Worm (Caenorhabditis elegans) whole organism, L4/young adult: ENCODE measurements around the gene F38H4.6.

ENCODE experiments used
- W03F9.2 ChIP-seq: fragments of 150-350 bp; optimal IDR thresholded peaks from 2 replicates; lab custom pipeline; 2014; ENCODE audit warnings: missing biosample characterization, missing genetic modification characterization
- dao-5 ChIP-seq: sonication (generic microtip); optimal IDR thresholded peaks from 2 replicates; lab custom pipeline; 2016; ENCODE audit warnings: missing genotype, missing genetic modification characterization, moderate library complexity, missing compliant biosample characterization
- him-1 ChIP-seq: sonication (generic microtip); optimal IDR thresholded peaks from 2 replicates; lab custom pipeline; 2016; ENCODE audit warnings: missing genotype, missing genetic modification reagents, missing genetic modification characterization, missing compliant biosample characterization

The F38H4.6 gene

DNA sequence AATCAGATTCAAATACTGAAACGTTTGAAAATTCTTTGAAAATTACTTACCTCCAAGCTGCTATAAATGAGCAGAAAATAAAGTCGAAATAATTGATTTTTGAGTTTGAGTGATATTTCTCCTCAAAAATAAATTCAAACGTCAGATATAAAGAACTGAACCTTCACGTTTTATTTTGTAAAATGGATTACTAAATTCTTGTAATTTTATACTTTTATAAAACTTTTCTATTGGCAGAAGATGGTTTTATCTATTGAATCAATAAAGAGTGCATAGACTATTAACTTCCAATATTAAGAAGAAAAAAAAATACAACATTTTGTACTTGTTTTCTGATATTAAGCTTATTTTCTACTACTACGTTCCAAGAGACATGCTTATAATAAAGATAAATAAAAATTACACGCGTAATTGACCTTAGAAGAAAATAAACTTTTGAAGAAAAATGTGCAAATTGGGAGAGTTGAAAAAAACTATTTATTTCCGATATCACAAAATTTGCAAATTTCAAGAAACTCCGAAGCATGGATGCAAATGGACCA lies at the start of gene F38H4.6, which contains the start of gene F38H4.4:
TSS of gene F38H4.6 (minus strand) at position 101 of the 542 bp plus-strand sequence.
TSS of gene F38H4.4 (plus strand) at position 492 of the 542 bp plus-strand sequence.
- TF ChIP-seq him-1 (tag; lab: Kevin White, UChicago) (no peak), W03F9.2 (tag; lab: Kevin White, UChicago) (no peak), dao-5 (no peak)

DNA sequence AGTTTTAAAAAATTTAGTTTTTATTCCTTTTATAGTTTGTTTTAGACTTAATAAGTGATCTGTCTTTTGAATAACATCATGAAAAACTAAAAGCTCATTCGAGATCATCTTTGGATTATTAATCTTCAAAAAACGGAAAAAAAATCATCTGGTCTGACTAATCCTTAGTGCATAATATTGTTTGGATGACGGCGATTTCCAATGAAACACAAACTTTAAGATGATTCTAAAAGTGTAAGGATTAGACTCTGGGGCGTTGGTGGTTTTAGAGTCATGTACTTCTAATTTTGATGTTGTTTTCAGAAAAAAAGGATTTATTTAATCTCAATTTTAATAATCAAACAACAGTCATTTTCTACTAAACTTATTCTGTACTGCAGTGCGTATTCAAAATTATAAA lies 45.7 kb upstream of the F38H4.6 start:
- TF ChIP-seq him-1 (tag; lab: Kevin White, UChicago), result no peak

DNA sequence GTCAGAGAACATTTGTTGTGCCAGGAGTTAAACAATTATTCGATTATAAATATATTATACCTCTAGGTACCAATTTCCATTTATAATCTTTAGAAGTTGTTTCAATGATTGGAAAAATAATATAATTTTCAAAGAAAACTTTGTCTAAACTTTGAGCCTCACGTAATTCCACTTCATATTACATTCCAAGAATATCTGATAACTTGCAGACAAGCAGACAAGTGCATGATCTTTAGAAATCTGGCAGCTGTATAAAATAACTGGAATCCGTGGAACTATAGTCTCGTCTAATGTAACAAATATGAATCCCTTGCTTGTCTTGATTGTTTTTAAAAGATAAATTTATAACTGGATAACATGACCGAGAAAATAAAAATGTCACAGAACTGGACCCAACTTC lies 44.9 kb upstream of the F38H4.6 start:
- TF ChIP-seq dao-5, result no peak

ce11 chrIV:11885313-11885712 lies 37.6 kb upstream of the F38H4.6 start, which contains the start of gene let-653:
Gene let-653 (plus strand): TSS chrIV:11885613.
- no peak for TF ChIP-seq W03F9.2 (tag; lab: Kevin White, UChicago)
- TF ChIP-seq him-1 (tag; lab: Kevin White, UChicago), result no peak
- no peak for TF ChIP-seq dao-5

DNA sequence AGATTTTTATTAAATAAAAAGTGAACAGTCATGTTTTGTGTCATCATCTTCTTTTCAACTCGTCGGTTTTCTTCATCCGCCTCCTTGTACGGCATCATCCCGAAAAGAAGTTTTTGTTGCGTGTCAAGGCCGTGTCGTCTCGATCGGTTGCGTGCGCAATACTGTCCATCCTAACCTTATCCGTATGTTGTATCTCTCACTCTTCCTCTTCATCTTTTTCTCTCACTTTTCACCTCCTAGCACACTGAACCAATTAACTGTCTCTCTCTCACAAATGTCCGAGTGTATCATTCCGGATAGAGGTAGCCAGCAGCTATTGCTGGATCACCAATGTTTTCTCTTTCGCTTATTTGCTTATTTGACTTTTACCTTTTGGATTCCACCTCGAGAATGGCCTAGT lies 35.8 kb upstream of the F38H4.6 start:
- no peak for TF ChIP-seq dao-5
- no peak for TF ChIP-seq W03F9.2 (tag; lab: Kevin White, UChicago)
- no peak for TF ChIP-seq him-1 (tag; lab: Kevin White, UChicago)

ce11 chrIV:11882534-11882933 lies 34.9 kb upstream of the F38H4.6 start:
- TF ChIP-seq him-1 (tag; lab: Kevin White, UChicago), result no peak
- no peak for TF ChIP-seq dao-5
- TF ChIP-seq W03F9.2 (tag; lab: Kevin White, UChicago), result no peak

DNA sequence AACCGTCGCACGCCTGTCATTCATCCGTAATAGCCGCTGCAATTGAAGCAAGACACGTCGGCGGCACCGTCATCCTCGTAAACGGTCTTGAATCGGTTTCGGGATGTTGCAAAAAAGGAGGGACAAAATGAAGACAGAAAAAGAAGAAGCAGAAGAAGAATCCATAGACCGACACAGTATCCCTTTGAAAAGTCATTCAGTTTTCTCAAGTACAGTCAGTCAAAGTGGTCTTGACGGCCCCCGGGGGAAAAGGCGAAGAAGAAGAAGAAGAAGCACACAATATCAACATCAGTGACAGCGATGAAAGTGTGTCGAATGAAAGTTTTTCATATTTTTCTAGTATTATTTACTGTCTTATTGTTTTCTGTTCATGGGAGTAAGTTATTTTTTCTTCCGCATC lies 30.6 kb upstream of the F38H4.6 start, which contains the start of gene cutl-27:
TSS of gene cutl-27 (plus strand) at position 301 of the 400 bp plus-strand sequence.
- TF ChIP-seq him-1 (tag; lab: Kevin White, UChicago), result no peak
- TF ChIP-seq dao-5, result no peak
- no peak for TF ChIP-seq W03F9.2 (tag; lab: Kevin White, UChicago)

DNA sequence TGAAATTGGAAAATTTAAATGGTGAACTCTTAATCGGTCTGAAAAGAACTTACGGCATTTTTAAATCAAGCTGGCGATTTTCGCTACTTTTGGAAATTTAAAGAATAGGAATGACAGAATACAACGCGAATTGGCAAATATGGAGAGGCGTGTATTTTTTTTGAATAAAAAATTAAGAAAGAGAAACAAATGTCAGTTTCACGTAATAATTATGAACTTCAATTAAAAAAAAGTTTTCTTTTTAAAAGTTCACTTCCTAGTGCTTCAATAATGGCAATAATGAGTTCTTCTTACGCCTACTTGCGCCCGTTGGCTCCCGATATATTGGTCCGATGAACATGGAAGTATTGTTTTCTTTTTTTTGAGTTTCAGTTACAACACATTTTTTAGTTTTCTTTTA lies 30.0 kb upstream of the F38H4.6 start, which contains the start of gene pph-2:
TSS of gene pph-2 (minus strand) at position 101 of the 400 bp plus-strand sequence.
- TF ChIP-seq W03F9.2 (tag; lab: Kevin White, UChicago), result no peak
- no peak for TF ChIP-seq him-1 (tag; lab: Kevin White, UChicago)
- no peak for TF ChIP-seq dao-5

DNA sequence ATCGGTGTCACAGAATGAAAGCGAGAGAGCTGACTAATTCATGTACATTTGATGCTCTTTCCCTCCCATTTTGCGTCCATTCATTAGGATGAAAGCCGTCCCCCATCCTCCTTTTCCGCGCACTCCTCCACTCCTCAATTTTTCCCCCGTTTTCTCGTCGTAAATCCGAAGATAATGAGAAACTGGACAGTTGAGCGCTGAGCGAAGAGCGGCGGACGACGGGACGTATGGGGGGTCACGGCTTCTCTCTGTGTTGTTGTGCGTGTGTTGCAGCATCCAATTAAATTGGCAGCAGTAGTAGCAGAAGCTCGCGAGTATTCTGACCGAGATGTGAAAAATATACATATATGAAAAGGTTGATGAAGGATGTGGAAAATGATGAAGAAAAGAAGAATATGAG lies 24.2 kb upstream of the F38H4.6 start:
- no peak for TF ChIP-seq W03F9.2 (tag; lab: Kevin White, UChicago)
- TF ChIP-seq dao-5, result no peak
- TF ChIP-seq him-1 (tag; lab: Kevin White, UChicago), result no peak

ce11 chrIV:11871083-11871482 lies 23.4 kb upstream of the F38H4.6 start:
- TF ChIP-seq him-1 (tag; lab: Kevin White, UChicago) (peak; percentile 36), dao-5 (no peak)

ce11 chrIV:11868452-11868851 lies 20.8 kb upstream of the F38H4.6 start:
- TF ChIP-seq W03F9.2 (tag; lab: Kevin White, UChicago) (no peak), dao-5 (no peak), him-1 (tag; lab: Kevin White, UChicago) (no peak)

ce11 chrIV:11867652-11868232 lies 20.1 kb upstream of the F38H4.6 start:
- TF ChIP-seq dao-5 (no peak), him-1 (tag; lab: Kevin White, UChicago) (no peak), W03F9.2 (tag; lab: Kevin White, UChicago) (no peak)

DNA sequence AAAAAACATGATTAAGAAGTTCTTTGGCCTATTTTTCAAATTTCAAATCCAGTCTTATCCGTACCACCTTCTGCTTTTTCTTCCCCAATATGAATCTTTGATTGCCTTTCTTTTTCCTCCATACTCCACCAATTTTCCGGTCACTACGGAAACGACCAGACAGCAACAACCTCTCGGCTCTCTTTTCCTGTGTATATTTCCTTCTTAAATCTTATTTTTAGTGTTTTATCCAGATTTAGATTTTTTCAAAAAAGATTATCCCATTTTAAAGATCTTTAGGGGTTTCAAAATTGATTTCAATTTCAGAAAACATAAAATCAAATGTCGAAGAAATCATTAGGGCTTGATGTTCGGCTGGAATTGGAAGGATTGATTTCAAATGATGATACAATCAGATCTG lies 16.6 kb upstream of the F38H4.6 start, which contains the start of gene trpa-1:
TSS of gene trpa-1 (plus strand) at position 301 of the 400 bp plus-strand sequence.
- no peak for TF ChIP-seq dao-5
- TF ChIP-seq W03F9.2 (tag; lab: Kevin White, UChicago), result no peak
- TF ChIP-seq him-1 (tag; lab: Kevin White, UChicago), result no peak

ce11 chrIV:11863428-11863827 lies 15.8 kb upstream of the F38H4.6 start:
- TF ChIP-seq W03F9.2 (tag; lab: Kevin White, UChicago) (no peak), him-1 (tag; lab: Kevin White, UChicago) (no peak), dao-5 (no peak)
